Fruit fly (Drosophila melanogaster) whole organism, adult: ENCODE measurements around the gene vri.
A peak's percentile ranks its signal among the peaks of the same experiment; 100 is the strongest.

ENCODE experiments used
- CG11617 ChIP-seq: fragments of 200-800 bp; sonication (Bioruptor generic); optimal IDR thresholded peaks from 2 replicates; lab custom pipeline; 2017; ENCODE audit warnings: mild to moderate bottlenecking, missing biosample characterization, missing genetic modification reagents, missing genetic modification characterization
- CG12768 ChIP-seq: fragments of 200-800 bp; sonication (Bioruptor generic); optimal IDR thresholded peaks from 2 replicates; lab custom pipeline; 2017; ENCODE audit warnings: missing biosample characterization, missing genetic modification characterization, mild to moderate bottlenecking, moderate library complexity, missing genetic modification reagents
- CG14711 ChIP-seq: fragments of 200-800 bp; sonication (Bioruptor generic); optimal IDR thresholded peaks from 2 replicates; lab custom pipeline; 2018; ENCODE audit warnings: missing biosample characterization, mild to moderate bottlenecking, missing genetic modification characterization, moderate library complexity
- CG1620 ChIP-seq: fragments of 200-800 bp; sonication (Bioruptor generic); optimal IDR thresholded peaks from 2 replicates; lab custom pipeline; 2016; ENCODE audit warnings: missing biosample characterization, missing genetic modification characterization
- CG33017 ChIP-seq: fragments of 200-800 bp; sonication (Bioruptor generic); optimal IDR thresholded peaks from 2 replicates; lab custom pipeline; 2018; ENCODE audit warnings: missing biosample characterization, mild to moderate bottlenecking, missing genetic modification characterization, moderate library complexity
- CG5204 ChIP-seq: fragments of 200-800 bp; sonication (Bioruptor generic); optimal IDR thresholded peaks from 2 replicates; lab custom pipeline; 2016; ENCODE audit warnings: missing biosample characterization, missing genetic modification characterization
- CG7045 ChIP-seq: fragments of 200-800 bp; sonication (Bioruptor generic); optimal IDR thresholded peaks from 2 replicates; lab custom pipeline; 2017; ENCODE audit warnings: missing biosample characterization, mild to moderate bottlenecking, missing genetic modification characterization
- CG7101 ChIP-seq: fragments of 200-800 bp; sonication (Bioruptor generic); optimal IDR thresholded peaks from 2 replicates; lab custom pipeline; 2018; ENCODE audit warnings: missing biosample characterization, mild to moderate bottlenecking, missing genetic modification characterization, moderate library complexity
- Clk ChIP-seq: fragments of 200-800 bp; sonication (Bioruptor generic); optimal IDR thresholded peaks from 2 replicates; lab custom pipeline; 2017; ENCODE audit warnings: missing biosample characterization, missing genetic modification characterization
- Crg-1 ChIP-seq: fragments of 200-800 bp; sonication (Bioruptor generic); optimal IDR thresholded peaks from 2 replicates; lab custom pipeline; 2016; ENCODE audit warnings: missing biosample characterization, missing genetic modification characterization
- Hr96 ChIP-seq: fragments of 200-800 bp; sonication (Bioruptor generic); optimal IDR thresholded peaks from 2 replicates; lab custom pipeline; 2016; ENCODE audit warnings: missing biosample characterization, missing genetic modification characterization
- Mnt ChIP-seq: fragments of 200-800 bp; sonication (Bioruptor generic); optimal IDR thresholded peaks from 2 replicates; lab custom pipeline; 2016; ENCODE audit warnings: missing biosample characterization, mild to moderate bottlenecking, missing genetic modification characterization
- bab1 ChIP-seq: fragments of 200-800 bp; sonication (Bioruptor generic); optimal IDR thresholded peaks from 3 replicates; lab custom pipeline; 2019; ENCODE audit warnings: missing biosample characterization, mild to moderate bottlenecking, missing genetic modification characterization, moderate library complexity
- cic ChIP-seq: fragments of 200-800 bp; sonication (Bioruptor generic); optimal IDR thresholded peaks from 2 replicates; lab custom pipeline; 2017; ENCODE audit warnings: missing biosample characterization, mild to moderate bottlenecking, missing genetic modification characterization, moderate library complexity
- cnc ChIP-seq, 2 experiments: fragments of >200 bp; optimal IDR thresholded peaks; 2 replicates each; lab custom pipeline; 2017
- kay ChIP-seq: fragments of 200-800 bp; sonication (Bioruptor generic); peaks from one replicate; lab custom pipeline; 2016; ENCODE audit warnings: missing biosample characterization, missing genetic modification characterization, borderline replicate concordance
- ovo ChIP-seq: fragments of 200-800 bp; sonication (Bioruptor generic); optimal IDR thresholded peaks from 2 replicates; lab custom pipeline; 2016; ENCODE audit warnings: missing biosample characterization, missing genetic modification characterization
- pad ChIP-seq: fragments of 200-800 bp; sonication (Bioruptor generic); optimal IDR thresholded peaks from 3 replicates; lab custom pipeline; 2017; ENCODE audit warnings: missing biosample characterization, missing genetic modification characterization, mild to moderate bottlenecking, moderate library complexity, missing genetic modification reagents
- tj ChIP-seq: fragments of 200-800 bp; sonication (Bioruptor generic); optimal IDR thresholded peaks from 3 replicates; lab custom pipeline; 2017; ENCODE audit warnings: missing biosample characterization, mild to moderate bottlenecking, missing genetic modification characterization, moderate library complexity
- toe ChIP-seq: fragments of 200-800 bp; sonication (Bioruptor generic); optimal IDR thresholded peaks from 2 replicates; lab custom pipeline; 2016; ENCODE audit warnings: missing biosample characterization, missing genetic modification characterization

vri gene

DNA sequence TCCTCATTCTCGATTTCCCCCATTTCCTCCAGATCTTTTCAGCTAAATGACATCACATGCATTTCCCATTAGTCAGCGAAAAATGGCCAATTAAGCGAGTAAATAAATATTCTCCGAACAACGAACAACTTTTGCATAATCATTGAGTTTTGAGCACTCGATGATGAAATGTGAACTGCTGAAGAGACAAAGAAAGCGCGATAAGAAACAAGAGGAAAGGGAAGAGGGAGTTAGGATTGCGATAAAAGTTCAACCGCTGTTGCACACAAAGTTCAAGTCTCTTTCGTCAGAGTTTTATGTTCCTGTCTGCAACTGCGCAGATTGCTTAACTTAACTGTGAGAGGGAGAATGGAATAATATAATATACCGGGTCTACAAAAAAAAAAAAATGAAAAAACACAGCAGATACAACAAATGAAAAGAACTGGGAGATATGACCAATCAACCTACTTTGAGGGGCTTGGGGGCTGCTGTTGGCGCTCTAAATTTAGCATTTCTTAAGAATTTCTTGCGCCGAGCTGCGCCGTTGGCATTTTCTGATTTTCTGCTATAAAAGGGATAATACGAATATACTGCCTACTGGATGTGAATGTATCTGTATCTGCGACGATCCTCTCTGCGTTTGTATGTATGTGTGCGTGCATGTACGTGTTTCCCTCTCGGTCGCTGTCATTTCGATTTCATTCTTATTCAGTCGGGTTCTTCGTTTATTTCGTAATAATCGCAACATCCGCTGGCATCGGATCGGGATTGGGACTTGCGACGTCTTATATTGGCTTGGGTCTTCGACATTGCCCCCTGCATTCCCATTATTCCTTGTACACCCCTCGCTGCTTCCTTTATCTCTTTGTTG lies 5.9 kb downstream of the vri start:
- peak in 1 of 2 experiments; percentile 31 for TF ChIP-seq cnc (optimal IDR thresholded peaks at IDR 0.05; lab: Kevin White, UChicago)
- peak; percentile 69 for TF ChIP-seq kay
- peak; percentile 98 for TF ChIP-seq tj (GFP tag; lab: Kevin White, UChicago)
- no peak for TF ChIP-seq CG5204 (GFP tag; lab: Kevin White, UChicago)

DNA sequence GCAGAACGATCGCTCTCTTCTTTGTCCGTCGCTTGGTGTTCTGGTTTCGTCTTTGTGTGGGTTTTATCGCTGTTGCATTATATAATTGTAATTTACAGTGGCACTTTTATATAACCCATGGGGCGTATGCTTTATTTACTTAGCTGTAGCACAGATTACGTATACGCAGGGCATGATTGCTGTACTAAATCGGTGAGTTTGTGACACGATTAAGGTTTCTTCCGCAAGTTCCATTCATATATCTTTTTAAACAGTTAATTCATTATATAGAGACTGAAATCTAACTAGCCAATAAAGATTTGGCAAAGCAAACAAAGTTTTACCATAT lies 6.5 kb downstream of the vri start:
- TF ChIP-seq Crg-1 (GFP tag; lab: Kevin White, UChicago) (no peak), CG12768 (GFP tag; lab: Kevin White, UChicago) (no peak), kay (no peak), ovo (GFP tag; lab: Kevin White, UChicago) (no peak), Clk (GFP tag; lab: Kevin White, UChicago) (no peak), CG14711 (tag; lab: Kevin White, UChicago) (no peak), CG33017 (tag; lab: Kevin White, UChicago) (no peak), CG1620 (GFP tag; lab: Kevin White, UChicago) (no peak), Mnt (GFP tag; lab: Kevin White, UChicago) (no peak), cnc (optimal IDR thresholded peaks at IDR 0.05; lab: Kevin White, UChicago) (no peak), pad (GFP tag; lab: Kevin White, UChicago) (no peak), bab1 (no peak)

DNA sequence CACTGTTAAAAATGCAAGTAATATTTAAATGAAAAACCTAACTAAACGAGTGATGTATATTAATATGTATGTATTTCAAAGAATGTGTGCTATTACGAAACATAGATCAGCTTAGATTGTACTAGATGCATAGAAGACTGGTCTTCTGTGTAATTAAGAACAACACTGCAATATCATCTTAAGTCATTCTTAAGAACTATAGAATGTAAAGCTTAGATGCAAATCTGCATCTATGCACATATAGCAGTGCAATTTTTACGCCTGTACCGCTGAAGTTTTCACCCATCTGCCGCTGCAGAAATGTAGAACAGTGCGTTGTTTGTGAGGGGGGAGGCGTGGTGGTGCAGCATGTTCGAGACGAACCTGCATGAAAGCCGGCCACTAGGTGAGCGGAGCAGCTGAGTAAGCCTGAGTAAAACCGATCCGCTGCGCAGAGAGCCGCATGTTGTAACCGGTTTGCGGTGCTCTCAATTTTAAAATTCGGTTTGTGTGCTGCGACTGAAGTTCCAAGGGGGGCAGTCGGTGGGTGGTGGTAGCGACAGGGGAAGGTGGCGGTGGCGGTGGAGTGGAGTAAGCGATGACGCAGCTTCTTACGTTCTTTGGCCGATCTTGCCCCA lies 8.0 kb downstream of the vri start:
- TF ChIP-seq kay (no peak), tj (GFP tag; lab: Kevin White, UChicago) (peak; percentile 54)

DNA sequence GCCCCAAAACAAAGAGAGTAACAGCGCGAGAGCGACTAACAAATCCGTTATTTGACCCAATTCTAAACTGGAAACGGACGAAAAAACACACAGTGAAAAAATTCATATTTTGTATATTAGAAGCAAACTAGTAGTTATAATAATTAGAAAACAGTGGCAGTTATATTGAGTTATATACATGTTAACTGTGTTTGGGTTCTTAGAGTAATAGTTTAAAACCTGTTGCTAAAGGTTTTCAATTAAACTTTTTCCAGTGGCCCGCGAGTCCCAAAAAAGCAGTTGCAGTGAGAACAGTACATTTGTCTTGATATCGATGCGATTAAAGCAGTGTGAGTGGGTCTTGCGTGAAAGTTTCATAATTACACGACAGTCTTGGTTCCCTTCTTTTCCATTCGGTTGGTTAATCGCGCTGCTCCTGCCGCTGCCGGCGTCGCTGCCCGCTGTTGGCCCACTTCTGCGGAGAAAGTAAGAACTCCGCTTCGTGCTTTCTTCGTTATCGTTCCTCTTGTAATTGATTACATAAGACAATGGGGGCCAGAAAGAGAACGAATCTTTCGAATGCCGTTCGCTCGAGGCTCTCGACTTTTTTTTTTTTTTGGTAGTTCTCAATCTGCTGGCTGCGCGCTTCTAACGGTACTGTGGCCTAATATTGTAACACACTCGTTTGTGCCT lies 8.7 kb downstream of the vri start:
- no peak for TF ChIP-seq CG12768 (GFP tag; lab: Kevin White, UChicago)
- peak; percentile 37 for TF ChIP-seq kay
- no peak for TF ChIP-seq CG1620 (GFP tag; lab: Kevin White, UChicago)

DNA sequence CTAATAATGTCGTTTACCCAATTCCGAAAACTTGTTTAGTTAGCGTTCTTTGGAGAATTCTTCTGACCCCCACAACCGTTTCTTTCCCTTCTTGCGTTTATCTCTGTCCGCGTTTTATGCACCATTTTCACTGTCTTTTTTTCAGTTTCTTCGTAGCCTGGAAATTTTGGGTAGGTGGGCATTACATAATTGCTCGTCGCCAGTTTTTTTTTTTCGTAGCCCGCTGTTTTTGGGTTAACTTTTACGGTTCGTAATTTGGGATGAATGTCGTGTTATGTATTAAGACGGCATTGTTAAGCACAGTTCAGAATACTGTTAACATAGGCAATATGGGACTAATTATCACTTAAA lies 9.2 kb downstream of the vri start:
- TF ChIP-seq CG7045 (no peak), Hr96 (GFP tag; lab: Kevin White, UChicago) (no peak), tj (GFP tag; lab: Kevin White, UChicago) (peak; percentile 70)

DNA sequence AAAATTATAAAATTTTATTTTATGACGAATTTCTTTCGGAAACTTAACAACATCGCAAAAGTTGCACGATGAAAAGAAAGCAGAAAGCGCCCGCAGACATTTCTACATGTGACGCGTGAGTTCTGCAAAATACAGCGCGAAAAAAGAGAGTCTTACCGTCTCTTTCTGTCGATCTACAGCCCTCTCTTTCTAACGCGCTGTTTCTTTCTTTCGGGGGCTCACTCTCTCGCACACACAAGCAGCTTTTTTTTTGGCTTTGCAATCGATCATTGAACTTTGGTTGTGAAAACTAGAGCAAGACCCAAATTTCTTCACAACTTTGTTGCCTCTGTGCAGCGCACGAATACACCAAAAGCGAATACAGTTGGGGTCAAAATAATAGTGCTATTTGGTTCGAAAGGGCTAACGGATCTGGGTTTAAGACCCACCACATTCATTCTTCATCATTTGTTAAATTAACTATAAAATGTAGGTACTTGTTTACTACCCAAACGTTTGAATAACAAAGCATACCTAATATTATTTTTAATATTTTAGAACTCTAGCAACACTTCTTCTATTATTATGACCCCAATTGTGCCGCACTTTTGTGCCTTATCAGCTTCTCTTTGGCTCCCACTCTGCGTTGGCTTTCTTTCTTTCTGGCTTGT lies 10.4 kb downstream of the vri start:
- TF ChIP-seq ovo (GFP tag; lab: Kevin White, UChicago) = peak; percentile 14
- peak; percentile 7 for TF ChIP-seq CG12768 (GFP tag; lab: Kevin White, UChicago)
- no peak for TF ChIP-seq cnc (optimal IDR thresholded peaks at IDR 0.05; lab: Kevin White, UChicago)
- peak; percentile 37 for TF ChIP-seq CG1620 (GFP tag; lab: Kevin White, UChicago)
- TF ChIP-seq bab1 = peak; percentile 80
- peak; percentile 75 for TF ChIP-seq CG14711 (tag; lab: Kevin White, UChicago)
- peak; percentile 10 for TF ChIP-seq CG5204 (GFP tag; lab: Kevin White, UChicago)
- TF ChIP-seq toe = no peak
- TF ChIP-seq Hr96 (GFP tag; lab: Kevin White, UChicago) = no peak
- peak; percentile 31 for TF ChIP-seq pad (GFP tag; lab: Kevin White, UChicago)
- TF ChIP-seq CG11617 = peak; percentile 69
- TF ChIP-seq kay = no peak
- TF ChIP-seq tj (GFP tag; lab: Kevin White, UChicago) = peak; percentile 86
- TF ChIP-seq CG7101 (tag; lab: Kevin White, UChicago) = peak; percentile 81
- TF ChIP-seq Clk (GFP tag; lab: Kevin White, UChicago) = no peak
- TF ChIP-seq Mnt (GFP tag; lab: Kevin White, UChicago) = peak; percentile 3
- peak; percentile 74 for TF ChIP-seq CG33017 (tag; lab: Kevin White, UChicago)
- peak; percentile 15 for TF ChIP-seq CG7045
- no peak for TF ChIP-seq cic (GFP tag; lab: Kevin White, UChicago)
- peak; percentile 54 for TF ChIP-seq Crg-1 (GFP tag; lab: Kevin White, UChicago)

DNA sequence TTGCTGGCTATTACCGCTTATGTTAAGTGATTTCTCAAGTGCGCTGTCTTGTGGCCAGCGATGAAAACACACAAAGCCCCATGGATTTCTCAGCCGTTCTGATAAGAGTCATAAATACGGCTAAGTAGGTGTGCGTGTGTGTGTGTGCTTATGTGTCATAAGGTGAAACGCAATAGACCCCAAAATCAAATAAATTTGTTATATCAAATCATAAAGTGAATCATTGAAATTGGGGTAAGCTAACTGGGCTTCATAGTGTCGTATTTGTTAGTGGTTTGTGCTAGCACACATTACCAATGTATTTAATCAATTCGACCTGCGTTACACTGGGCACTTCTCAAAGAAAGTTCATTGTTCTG lies 10.9 kb downstream of the vri start:
- TF ChIP-seq pad (GFP tag; lab: Kevin White, UChicago) (no peak), CG7045 (no peak), CG11617 (no peak), Crg-1 (GFP tag; lab: Kevin White, UChicago) (no peak), cic (GFP tag; lab: Kevin White, UChicago) (peak; percentile 17), Mnt (GFP tag; lab: Kevin White, UChicago) (no peak)
